Worm (Caenorhabditis elegans): ENCODE data around the gene Y43E12A.3.

The Y43E12A.3 gene

ce11 chrIV:11029412-11029811, 41.7 kb downstream of the Y43E12A.3 start, which contains the start of gene hrg-5:
Gene hrg-5, minus strand, starts transcription at chrIV:11029428.
- TF ChIP-seq mdl-1 (tag; optimal IDR thresholded peaks at IDR 0.05) (no peak), aly-2 (tag; optimal IDR thresholded peaks at IDR 0.05) (no peak), nhr-11 (tag; optimal IDR thresholded peaks at IDR 0.05) (no peak), C34F6.9 (tag; optimal IDR thresholded peaks at IDR 0.05) (no peak), zag-1 (tag; optimal IDR thresholded peaks at IDR 0.05) (no peak), nhr-23 (tag; optimal IDR thresholded peaks at IDR 0.05) (no peak), gmeb-1 (tag; optimal IDR thresholded peaks at IDR 0.05) (no peak), egl-27 (tag; optimal IDR thresholded peaks at IDR 0.05) (no peak), sma-9 (GFP tag; optimal IDR thresholded peaks at IDR 0.05) (peak; percentile 66), sma-9 (tag; optimal IDR thresholded peaks at IDR 0.05) (no peak), crh-2 (tag; optimal IDR thresholded peaks at IDR 0.05) (peak; percentile 19), mbf-1 (tag; optimal IDR thresholded peaks at IDR 0.05) (no peak)

DNA sequence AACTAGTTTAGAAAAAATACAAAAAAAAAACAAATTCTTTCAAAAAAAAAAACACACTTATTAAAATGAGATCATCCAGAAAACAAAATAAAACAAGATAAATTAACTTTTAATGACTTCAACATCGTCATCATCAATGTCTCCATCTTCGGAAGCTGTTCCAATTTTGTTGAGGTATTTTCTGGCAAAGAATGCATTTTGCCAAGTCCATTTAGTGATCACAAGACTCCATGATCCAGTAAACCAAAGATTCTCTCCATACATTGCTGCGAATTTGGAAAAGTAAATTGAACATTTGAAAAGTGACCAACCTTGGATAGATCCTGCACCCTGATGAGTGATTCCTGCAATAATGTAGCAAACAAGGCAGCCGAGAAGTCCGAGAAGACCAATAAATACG, 42.4 kb downstream of the Y43E12A.3 start:
- TF ChIP-seq snpc-4 (tag; optimal IDR thresholded peaks at IDR 0.05) (no peak), crh-2 (tag; optimal IDR thresholded peaks at IDR 0.05) (no peak)

DNA sequence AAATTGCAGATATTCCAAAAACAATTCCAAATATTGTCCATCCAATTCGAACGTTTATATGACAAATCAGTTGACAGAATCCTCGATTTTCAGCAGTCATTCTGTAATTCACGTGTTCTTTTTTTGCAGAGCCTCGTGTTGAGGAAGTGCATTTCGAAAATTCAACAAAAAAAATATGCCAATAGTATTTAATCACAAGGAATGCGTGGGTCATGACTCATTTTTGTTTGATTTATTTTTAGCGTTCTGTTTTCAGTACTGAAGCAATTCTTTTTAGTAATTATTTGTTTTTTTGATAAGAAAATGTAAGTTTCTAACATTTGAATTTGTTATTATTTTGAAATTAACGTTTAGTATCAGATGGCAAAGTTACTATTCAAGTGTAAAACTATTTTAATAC, 43.2 kb downstream of the Y43E12A.3 start, which contains the start of gene hrg-4:
hrg-4 (minus strand) TSS at position 101 of the 400 bp plus-strand sequence.
- TF ChIP-seq elt-3 (tag; optimal IDR thresholded peaks at IDR 0.05) = no peak
- no peak for TF ChIP-seq nhr-10 (tag; optimal IDR thresholded peaks at IDR 0.05)
- no peak for TF ChIP-seq lin-13 (GFP tag; optimal IDR thresholded peaks at IDR 0.05)
- no peak for TF ChIP-seq sma-9 (GFP tag; optimal IDR thresholded peaks at IDR 0.05)
- no peak for TF ChIP-seq sma-9 (tag; optimal IDR thresholded peaks at IDR 0.05)
- TF ChIP-seq nhr-12 (tag; optimal IDR thresholded peaks at IDR 0.05) = no peak
- no peak for TF ChIP-seq zag-1 (tag; optimal IDR thresholded peaks at IDR 0.05)
- TF ChIP-seq mab-5 (tag; optimal IDR thresholded peaks at IDR 0.05) = no peak
- TF ChIP-seq nhr-25 (tag; optimal IDR thresholded peaks at IDR 0.05) = no peak
- TF ChIP-seq fos-1 (tag; optimal IDR thresholded peaks at IDR 0.05) = no peak
- no peak for TF ChIP-seq peb-1 (tag; optimal IDR thresholded peaks at IDR 0.05)
- no peak for TF ChIP-seq F13H6.1 (tag; optimal IDR thresholded peaks at IDR 0.05)

- TF ChIP-seq gmeb-1 (tag; optimal IDR thresholded peaks at IDR 0.05) (peak; percentile 20), fos-1 (tag; optimal IDR thresholded peaks at IDR 0.05) (peak; percentile 83), crh-2 (tag; optimal IDR thresholded peaks at IDR 0.05) (peak; percentile 50), sma-3 (GFP tag; optimal IDR thresholded peaks at IDR 0.05) (no peak), nhr-11 (tag; optimal IDR thresholded peaks at IDR 0.05) (no peak), nhr-129 (tag; optimal IDR thresholded peaks at IDR 0.05) (peak; percentile 57), unc-39 (tag; optimal IDR thresholded peaks at IDR 0.05) (no peak), nhr-77 (tag; optimal IDR thresholded peaks at IDR 0.05) (no peak)
These were observed 43.9 kb downstream of the Y43E12A.3 start for ce11 chrIV:11031640-11032039.

DNA sequence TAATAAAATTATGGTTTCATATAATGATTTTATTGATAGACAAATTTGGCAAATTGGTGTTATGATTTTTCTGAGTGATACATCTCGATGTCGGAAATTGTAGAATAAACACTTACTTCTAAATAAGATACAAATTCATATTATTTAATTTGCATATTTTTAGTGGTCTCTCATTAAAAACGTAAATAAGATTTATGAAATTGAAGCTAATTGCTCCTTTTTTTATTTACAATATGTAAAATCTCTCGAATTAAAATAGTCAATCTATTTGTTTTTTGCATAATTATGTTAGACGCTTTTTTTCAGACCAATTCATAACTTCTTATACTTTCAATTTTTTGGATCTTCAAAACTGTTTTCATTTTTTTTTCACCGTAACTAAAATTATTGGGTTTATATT, 44.6 kb downstream of the Y43E12A.3 start, which contains the start of gene hrg-6:
hrg-6 (plus strand) TSS at position 301 of the 400 bp plus-strand sequence.
- TF ChIP-seq elt-3 (tag; optimal IDR thresholded peaks at IDR 0.05) = no peak

DNA sequence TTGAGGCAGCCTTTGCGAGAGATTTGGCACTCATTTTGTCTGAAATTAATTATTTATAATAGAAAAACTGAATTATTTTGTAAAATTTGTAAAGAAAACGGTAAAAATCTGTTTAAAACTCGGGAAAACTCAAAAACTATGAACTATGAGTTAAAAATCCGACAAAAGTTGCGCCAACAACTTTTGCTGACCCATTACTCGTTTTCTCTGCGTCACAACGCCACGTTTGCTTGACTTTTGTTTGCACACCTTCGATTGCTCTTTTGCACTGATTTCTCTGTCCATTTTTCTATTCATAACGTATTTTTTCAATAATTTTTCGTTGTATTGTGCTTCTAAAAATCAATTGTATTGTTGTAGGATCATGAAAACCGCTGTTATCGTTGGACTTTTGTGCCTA, 48.5 kb downstream of the Y43E12A.3 start, which contains the start of gene fkb-1:
fkb-1 (plus strand) TSS at position 361 of the 400 bp plus-strand sequence.
- no peak for TF ChIP-seq mdl-1 (tag; optimal IDR thresholded peaks at IDR 0.05)
- no peak for TF ChIP-seq egl-27 (tag; optimal IDR thresholded peaks at IDR 0.05)
- peak; percentile 79 for TF ChIP-seq unc-55 (GFP tag; optimal IDR thresholded peaks at IDR 0.05)
- peak; percentile 77 for TF ChIP-seq zag-1 (tag; optimal IDR thresholded peaks at IDR 0.05)
- peak; percentile 87 for TF ChIP-seq C34F6.9 (tag; optimal IDR thresholded peaks at IDR 0.05)
- peak; percentile 76 for TF ChIP-seq sma-9 (GFP tag; optimal IDR thresholded peaks at IDR 0.05)
- TF ChIP-seq sma-9 (tag; optimal IDR thresholded peaks at IDR 0.05) = no peak
- TF ChIP-seq unc-39 (tag; optimal IDR thresholded peaks at IDR 0.05) = no peak
- peak; percentile 44 for TF ChIP-seq lin-11 (tag; optimal IDR thresholded peaks at IDR 0.05)
- TF ChIP-seq nhr-10 (tag; optimal IDR thresholded peaks at IDR 0.05) = no peak
- no peak for TF ChIP-seq nhr-77 (tag; optimal IDR thresholded peaks at IDR 0.05)
- TF ChIP-seq nhr-11 (tag; optimal IDR thresholded peaks at IDR 0.05) = no peak
- TF ChIP-seq lsy-2 (tag; optimal IDR thresholded peaks at IDR 0.05) = peak; percentile 49 to 83
- peak; percentile 32 for TF ChIP-seq sma-3 (GFP tag; optimal IDR thresholded peaks at IDR 0.05)
- no peak for TF ChIP-seq ztf-11 (tag; optimal IDR thresholded peaks at IDR 0.05)
- TF ChIP-seq gmeb-1 (tag; optimal IDR thresholded peaks at IDR 0.05) = peak; percentile 77
- peak; percentile 59 for TF ChIP-seq F13H6.1 (tag; optimal IDR thresholded peaks at IDR 0.05)
- TF ChIP-seq sem-4 (tag; optimal IDR thresholded peaks at IDR 0.05) = peak; percentile 42
- TF ChIP-seq crh-2 (tag; optimal IDR thresholded peaks at IDR 0.05) = peak; percentile 98
- peak; percentile 45 for TF ChIP-seq nhr-6 (tag; optimal IDR thresholded peaks at IDR 0.05)
- TF ChIP-seq nhr-12 (tag; optimal IDR thresholded peaks at IDR 0.05) = no peak
- TF ChIP-seq nhr-21 (tag; optimal IDR thresholded peaks at IDR 0.05) = peak; percentile 19
- peak; percentile 50 for TF ChIP-seq lin-13 (GFP tag; optimal IDR thresholded peaks at IDR 0.05)
- peak; percentile 74 for TF ChIP-seq fos-1 (tag; optimal IDR thresholded peaks at IDR 0.05)
- peak; percentile 38 for TF ChIP-seq nhr-25 (tag; optimal IDR thresholded peaks at IDR 0.05)
- peak; percentile 72 for TF ChIP-seq nhr-129 (tag; optimal IDR thresholded peaks at IDR 0.05)
